Fruit fly (Drosophila melanogaster) whole organism, embryonic: ENCODE measurements around the gene Sem1.

Experiments
- Atf6 ChIP-seq: fragments of 200-800 bp; sonication (Bioruptor generic); IDR thresholded peaks from 2 replicates; pipeline ENCODE4 v1.3.6; 2022; ENCODE audit warnings: missing biosample characterization, missing genetic modification characterization
- CG10462 ChIP-seq: fragments of 200-800 bp; sonication (Bioruptor generic); optimal IDR thresholded peaks from 2 replicates; lab custom pipeline; 2016; ENCODE audit warnings: missing biosample characterization, missing genetic modification characterization
- CG10959 ChIP-seq: fragments of 200-800 bp; sonication (Bioruptor generic); IDR thresholded peaks from 2 replicates; pipeline ENCODE4 v1.3.6; 2022; ENCODE audit warnings: missing biosample characterization, missing genetic modification characterization
- CG11093 ChIP-seq: fragments of 200-800 bp; sonication (Bioruptor generic); IDR thresholded peaks from 3 replicates; pipeline ENCODE4 v1.3.6; 2022; ENCODE audit warnings: missing biosample characterization, missing genetic modification characterization
- CG11456 ChIP-seq: fragments of 200-800 bp; sonication (Bioruptor generic); IDR thresholded peaks from 3 replicates; pipeline ENCODE4 v1.3.6; 2022; ENCODE audit warnings: missing biosample characterization, missing genetic modification characterization
- CG11560 ChIP-seq: fragments of 200-800 bp; sonication (Bioruptor generic); IDR thresholded peaks from 3 replicates; pipeline ENCODE4 v1.3.6; 2022; ENCODE audit warnings: missing biosample characterization, missing genetic modification characterization
- CG12236 ChIP-seq: fragments of 200-800 bp; sonication (Bioruptor generic); optimal IDR thresholded peaks from 2 replicates; lab custom pipeline; 2016; ENCODE audit warnings: missing biosample characterization, missing genetic modification characterization
- CG12659 ChIP-seq: fragments of 200-800 bp; sonication (Bioruptor generic); optimal IDR thresholded peaks from 3 replicates; lab custom pipeline; 2017; ENCODE audit warnings: mild to moderate bottlenecking, missing biosample characterization, missing genetic modification reagents, missing genetic modification characterization
- CG12744 ChIP-seq: fragments of 200-800 bp; sonication (Bioruptor generic); optimal IDR thresholded peaks from 2 replicates; lab custom pipeline; 2016; ENCODE audit warnings: missing biosample characterization, missing genetic modification characterization
- CG13287 ChIP-seq: fragments of 200-800 bp; sonication (Bioruptor generic); IDR thresholded peaks from 2 replicates; pipeline ENCODE4 v1.3.6; 2022; ENCODE audit warnings: missing biosample characterization, missing genetic modification characterization; ENCODE audit not compliant: partially characterized antibody
- CG13894 ChIP-seq: fragments of 200-800 bp; sonication (Bioruptor generic); optimal IDR thresholded peaks from 3 replicates; lab custom pipeline; 2018; ENCODE audit warnings: missing biosample characterization, mild to moderate bottlenecking, missing genetic modification characterization, moderate library complexity
- CG15601 ChIP-seq: fragments of 200-800 bp; sonication (Bioruptor generic); optimal IDR thresholded peaks from 3 replicates; lab custom pipeline; 2019; ENCODE audit warnings: missing biosample characterization, mild to moderate bottlenecking, missing genetic modification characterization, moderate library complexity
- CG16863 ChIP-seq: fragments of 200-800 bp; sonication (Bioruptor generic); optimal IDR thresholded peaks from 3 replicates; lab custom pipeline; 2016; ENCODE audit warnings: missing biosample characterization, missing genetic modification characterization
- CG17361 ChIP-seq: fragments of 200-800 bp; sonication (Bioruptor generic); IDR thresholded peaks from 3 replicates; pipeline ENCODE4 v1.3.6; 2022; ENCODE audit warnings: missing biosample characterization, missing genetic modification characterization
- CG17568 ChIP-seq: fragments of 200-800 bp; sonication (Bioruptor generic); optimal IDR thresholded peaks from 2 replicates; lab custom pipeline; 2018; ENCODE audit warnings: missing biosample characterization, mild to moderate bottlenecking, missing genetic modification characterization, moderate library complexity
- CG2116 ChIP-seq: fragments of 200-800 bp; sonication (Bioruptor generic); optimal IDR thresholded peaks from 3 replicates; lab custom pipeline; 2018; ENCODE audit warnings: missing biosample characterization, mild to moderate bottlenecking, missing genetic modification characterization
- CG2678 ChIP-seq: fragments of 200-800 bp; sonication (Bioruptor generic); optimal IDR thresholded peaks from 3 replicates; lab custom pipeline; 2019; ENCODE audit warnings: missing biosample characterization, mild to moderate bottlenecking, missing genetic modification characterization, moderate library complexity
- CG32767 ChIP-seq: fragments of 200-800 bp; sonication (Bioruptor generic); IDR thresholded peaks from 2 replicates; pipeline ENCODE4 v1.3.6; 2022; ENCODE audit warnings: missing biosample characterization, missing genetic modification characterization
- CG6765 ChIP-seq: fragments of 200-800 bp; sonication (Bioruptor generic); optimal IDR thresholded peaks from 3 replicates; lab custom pipeline; 2017; ENCODE audit warnings: missing biosample characterization, mild to moderate bottlenecking, missing genetic modification characterization
- CG7271 ChIP-seq: fragments of 200-800 bp; sonication (Bioruptor generic); optimal IDR thresholded peaks from 2 replicates; lab custom pipeline; 2018; ENCODE audit warnings: missing biosample characterization, mild to moderate bottlenecking, missing genetic modification characterization, moderate library complexity
- CG7745 ChIP-seq: fragments of 200-800 bp; sonication (Bioruptor generic); optimal IDR thresholded peaks from 2 replicates; lab custom pipeline; 2018; ENCODE audit warnings: missing biosample characterization, mild to moderate bottlenecking, missing genetic modification characterization, moderate library complexity
- CG7839 ChIP-seq: fragments of 200-800 bp; sonication (Bioruptor generic); optimal IDR thresholded peaks from 3 replicates; lab custom pipeline; 2018; ENCODE audit warnings: missing biosample characterization, mild to moderate bottlenecking, missing genetic modification characterization, moderate library complexity
- CG8388 ChIP-seq: fragments of 200-800 bp; sonication (Bioruptor generic); optimal IDR thresholded peaks from 2 replicates; lab custom pipeline; 2019; ENCODE audit warnings: missing biosample characterization, mild to moderate bottlenecking, missing genetic modification characterization, moderate library complexity
- CG8924 ChIP-seq: fragments of 200-800 bp; optimal IDR thresholded peaks from 3 replicates; lab custom pipeline; 2019; ENCODE audit warnings: missing biosample characterization, mild to moderate bottlenecking, missing genetic modification characterization, moderate library complexity
- CrebB ChIP-seq: fragments of 200-800 bp; sonication (Bioruptor generic); optimal IDR thresholded peaks from 3 replicates; lab custom pipeline; 2018; ENCODE audit warnings: missing biosample characterization, mild to moderate bottlenecking, missing genetic modification characterization
- Drgx ChIP-seq: fragments of 200-800 bp; sonication (Bioruptor generic); IDR thresholded peaks from 2 replicates; pipeline ENCODE4 v1.3.6; 2022; ENCODE audit warnings: missing biosample characterization, missing genetic modification characterization
- Hey ChIP-seq: fragments of 200-800 bp; sonication (Bioruptor generic); optimal IDR thresholded peaks from 3 replicates; lab custom pipeline; 2018; ENCODE audit warnings: missing biosample characterization, mild to moderate bottlenecking, missing genetic modification characterization
- Hmr ChIP-seq: fragments of 200-800 bp; sonication (Bioruptor generic); optimal IDR thresholded peaks from 3 replicates; lab custom pipeline; 2017; ENCODE audit warnings: mild to moderate bottlenecking, missing biosample characterization, missing genetic modification reagents, missing genetic modification characterization
- Max ChIP-seq: fragments of 200-800 bp; sonication (Bioruptor generic); optimal IDR thresholded peaks from 2 replicates; lab custom pipeline; 2016; ENCODE audit warnings: missing biosample characterization, mild to moderate bottlenecking, missing genetic modification characterization
- Med ChIP-seq: fragments of 200-800 bp; sonication (Bioruptor generic); peaks from one replicate; lab custom pipeline; 2016; ENCODE audit warnings: missing biosample characterization, missing genetic modification characterization, mild to moderate bottlenecking, inconsistent platforms, moderate library complexity
- NC2β ChIP-seq: fragments of 200-800 bp; sonication (Bioruptor generic); optimal IDR thresholded peaks from 2 replicates; lab custom pipeline; 2016; ENCODE audit warnings: missing biosample characterization, missing genetic modification characterization
- NFAT ChIP-seq: fragments of 200-800 bp; sonication (Bioruptor generic); IDR thresholded peaks from 2 replicates; pipeline ENCODE4 v1.3.6; 2022; ENCODE audit warnings: missing biosample characterization, missing genetic modification characterization
- Neu2 ChIP-seq: fragments of 200-800 bp; sonication (Bioruptor generic); optimal IDR thresholded peaks from 3 replicates; lab custom pipeline; 2016; ENCODE audit warnings: missing biosample characterization, missing genetic modification characterization, borderline replicate concordance
- Ptx1 ChIP-seq: fragments of 200-800 bp; sonication (Bioruptor generic); IDR thresholded peaks from 2 replicates; pipeline ENCODE4 v1.3.6; 2022; ENCODE audit warnings: missing biosample characterization, missing genetic modification characterization
- Rfx ChIP-seq: fragments of 200-800 bp; sonication (Bioruptor generic); IDR thresholded peaks from 2 replicates; pipeline ENCODE4 v1.3.6; 2022; ENCODE audit warnings: missing biosample characterization, missing genetic modification characterization
- ab ChIP-seq: fragments of 200-800 bp; sonication (Bioruptor generic); optimal IDR thresholded peaks from 2 replicates; lab custom pipeline; 2016; ENCODE audit warnings: missing biosample characterization, missing genetic modification characterization
- aop ChIP-seq: fragments of 200-800 bp; sonication (Bioruptor generic); IDR thresholded peaks from 2 replicates; pipeline ENCODE4 v1.3.6; 2022; ENCODE audit warnings: missing biosample characterization, missing genetic modification characterization
- ash1 ChIP-seq: fragments of 200-800 bp; sonication (Bioruptor generic); optimal IDR thresholded peaks from 2 replicates; lab custom pipeline; 2018; ENCODE audit warnings: missing biosample characterization, mild to moderate bottlenecking, missing genetic modification characterization
- bowl ChIP-seq: fragments of 200-800 bp; sonication (Bioruptor generic); IDR thresholded peaks from 2 replicates; pipeline ENCODE4 v1.3.6; 2022; ENCODE audit warnings: missing biosample characterization, missing genetic modification characterization
- br ChIP-seq: fragments of >200 bp; optimal IDR thresholded peaks from 2 replicates; lab custom pipeline; 2017
- bsh ChIP-seq, 2 experiments: fragments of 200-800 bp; sonication (Bioruptor generic); optimal IDR thresholded peaks; 2 replicates each; lab custom pipeline; 2017 to 2018; ENCODE audit warnings: mild to moderate bottlenecking in 2 of 2, missing biosample characterization in 2 of 2, missing genetic modification characterization in 2 of 2, moderate library complexity in 1 of 2
- cas ChIP-seq: fragments of 200-800 bp; sonication (Bioruptor generic); IDR thresholded peaks from 2 replicates; pipeline ENCODE4 v1.3.6; 2022; ENCODE audit warnings: missing biosample characterization, missing genetic modification characterization
- chn ChIP-seq: fragments of 200-800 bp; sonication (Bioruptor generic); optimal IDR thresholded peaks from 2 replicates; lab custom pipeline; 2016; ENCODE audit warnings: missing biosample characterization, missing genetic modification characterization
- exex ChIP-seq: fragments of 200-800 bp; sonication (Bioruptor generic); optimal IDR thresholded peaks from 4 replicates; lab custom pipeline; 2018; ENCODE audit warnings: missing biosample characterization, mild to moderate bottlenecking, missing genetic modification characterization, moderate library complexity
- insv ChIP-seq, 2 experiments: fragments of 200-800 bp; sonication (Bioruptor generic); optimal IDR thresholded peaks; 3 replicates each; lab custom pipeline; 2016 to 2018; ENCODE audit warnings: missing biosample characterization in 2 of 2, missing genetic modification characterization in 2 of 2
- klu ChIP-seq: fragments of 200-800 bp; sonication (Bioruptor generic); IDR thresholded peaks from 2 replicates; pipeline ENCODE4 v1.3.6; 2022; ENCODE audit warnings: missing biosample characterization, missing genetic modification characterization
- mam ChIP-seq: fragments of 200-800 bp; sonication (Bioruptor generic); optimal IDR thresholded peaks from 3 replicates; lab custom pipeline; 2016; ENCODE audit warnings: missing biosample characterization, missing genetic modification characterization
- pho ChIP-seq: fragments of 200-800 bp; sonication (Bioruptor generic); optimal IDR thresholded peaks from 2 replicates; lab custom pipeline; 2016; ENCODE audit warnings: missing biosample characterization, missing genetic modification characterization
- pita ChIP-seq: fragments of 200-800 bp; sonication (Bioruptor generic); optimal IDR thresholded peaks from 2 replicates; lab custom pipeline; 2017; ENCODE audit warnings: missing biosample characterization, mild to moderate bottlenecking, missing genetic modification characterization
- schlank ChIP-seq: fragments of 200-800 bp; sonication (Bioruptor generic); optimal IDR thresholded peaks from 2 replicates; lab custom pipeline; 2018; ENCODE audit warnings: missing biosample characterization, mild to moderate bottlenecking, missing genetic modification characterization
- sob ChIP-seq: fragments of 200-800 bp; sonication (Bioruptor generic); IDR thresholded peaks from 2 replicates; pipeline ENCODE4 v1.3.6; 2022; ENCODE audit warnings: missing biosample characterization, missing genetic modification characterization
- tgo ChIP-seq: fragments of 200-800 bp; sonication (Bioruptor generic); IDR thresholded peaks from 3 replicates; pipeline ENCODE4 v1.3.6; 2022; ENCODE audit warnings: missing biosample characterization, missing genetic modification characterization
- wor ChIP-seq: fragments of 200-800 bp; sonication (Bioruptor generic); IDR thresholded peaks from 2 replicates; pipeline ENCODE4 v1.3.6; 2022; ENCODE audit warnings: missing biosample characterization, missing genetic modification characterization

The Sem1 gene

dm6 chr2L:7047703-7048102 is 16.1 kb upstream of the Sem1 start:
- TF ChIP-seq CG13287 (GFP tag; lab: Robert Waterston, UW) (no peak), NC2β (GFP tag; lab: Kevin White, UChicago) (no peak), CG2116 (GFP tag; lab: Kevin White, UChicago) (no peak), CG15601 (tag; lab: Kevin White, UChicago) (no peak), CG8924 (no peak), CG7745 (tag; lab: Kevin White, UChicago) (no peak), Atf6 (GFP tag; lab: Robert Waterston, UW) (peak; percentile 55), exex (tag; lab: Kevin White, UChicago) (no peak), ab (GFP tag; lab: Kevin White, UChicago) (no peak), bsh (GFP tag; optimal IDR thresholded peaks at IDR 0.05; lab: Kevin White, UChicago) (no peak), Ptx1 (GFP tag; lab: Robert Waterston, UW) (no peak), Med (GFP tag; lab: Kevin White, UChicago) (peak; percentile 55), Rfx (GFP tag; lab: Robert Waterston, UW) (peak; percentile 34; the same call in 1 of the 2 replicates), klu (GFP tag; lab: Robert Waterston, UW) (no peak), CG16863 (GFP tag; lab: Kevin White, UChicago) (no peak), schlank (peak; percentile 4), mam (no peak), cas (GFP tag; lab: Robert Waterston, UW) (0 out of 2 replicates have a peak, but pooled peaks have one; percentile 11), CG17361 (no peak), CG7271 (no peak), aop (GFP tag; lab: Robert Waterston, UW) (no peak), ash1 (GFP tag; lab: Kevin White, UChicago) (no peak), Max (no peak), bowl (GFP tag; lab: Robert Waterston, UW) (no peak), NFAT (GFP tag; lab: Robert Waterston, UW) (no peak), br (no peak), Hmr (GFP tag; lab: Kevin White, UChicago) (peak; percentile 60), CG11093 (GFP tag; lab: Robert Waterston, UW) (no peak), sob (GFP tag; lab: Robert Waterston, UW) (peak; percentile 44; the same call in 1 of the 2 replicates), CG12236 (GFP tag; lab: Kevin White, UChicago) (no peak), CG17568 (GFP tag; lab: Kevin White, UChicago) (no peak), wor (GFP tag; lab: Robert Waterston, UW) (no peak), pita (GFP tag; lab: Kevin White, UChicago) (no peak), CG11456 (peak; percentile 40; the same call in 1 of the 3 replicates), CG7839 (tag; lab: Kevin White, UChicago) (no peak), Hey (tag; lab: Kevin White, UChicago) (no peak), tgo (GFP tag; lab: Robert Waterston, UW) (no peak), CG12744 (GFP tag; lab: Kevin White, UChicago) (no peak), CG32767 (no peak), CG10959 (GFP tag; lab: Robert Waterston, UW) (no peak), chn (GFP tag; lab: Kevin White, UChicago) (no peak), Drgx (no peak), CG10462 (GFP tag; lab: Kevin White, UChicago) (no peak), CrebB (tag; lab: Kevin White, UChicago) (peak; percentile 5), CG11560 (tag; lab: Robert Waterston, UW) (no peak), insv (GFP tag; optimal IDR thresholded peaks at IDR 0.05; lab: Kevin White, UChicago) (no peak), Neu2 (GFP tag; lab: Kevin White, UChicago) (no peak), CG8388 (no peak), CG13894 (peak; percentile 38), CG2678 (tag; lab: Kevin White, UChicago) (no peak), pho (GFP tag; lab: Kevin White, UChicago) (peak; percentile 22), CG12659 (GFP tag; lab: Kevin White, UChicago) (peak; percentile 23), CG6765 (GFP tag; lab: Kevin White, UChicago) (no peak)
